Worm (Caenorhabditis elegans) whole organism, young adult: ENCODE data around the gene tra-2.

Experiments used
- B0035.1 ChIP-seq: sonication (generic microtip); optimal IDR thresholded peaks from 2 replicates; lab custom pipeline; 2016; ENCODE audit warnings: missing genetic modification characterization, mild to moderate bottlenecking, missing compliant biosample characterization, missing genotype, missing genetic modification reagents
- B0261.1 ChIP-seq: sonication (generic microtip); optimal IDR thresholded peaks from 2 replicates; lab custom pipeline; 2016; ENCODE audit warnings: mild to moderate bottlenecking, missing genetic modification characterization, moderate library complexity, missing compliant biosample characterization
- B0336.3 ChIP-seq: fragments of 200-800 bp; sonication (Bioruptor generic); IDR thresholded peaks from 2 replicates; pipeline ENCODE4 v1.3.6; 2022; ENCODE audit warnings: missing genetic modification characterization, missing compliant biosample characterization
- C06A6.2 ChIP-seq: fragments of 200-800 bp; sonication (Bioruptor generic); conservative IDR thresholded peaks from 2 replicates; pipeline ENCODE4 v1.3.6; 2022; ENCODE audit warnings: missing genetic modification characterization, missing compliant biosample characterization
- F22D6.2 ChIP-seq: sonication (generic microtip); optimal IDR thresholded peaks from 2 replicates; lab custom pipeline; 2016; ENCODE audit warnings: mild to moderate bottlenecking, missing genetic modification characterization, missing compliant biosample characterization
- F37B4.10 ChIP-seq: fragments of 200-800 bp; sonication (Bioruptor generic); IDR thresholded peaks from 2 replicates; pipeline ENCODE4 v1.3.6; 2022; ENCODE audit warnings: missing genetic modification characterization, missing compliant biosample characterization
- F57A8.1 ChIP-seq: fragments of 200-800 bp; sonication (Bioruptor generic); optimal IDR thresholded peaks from 2 replicates; lab custom pipeline; 2018; ENCODE audit warnings: mild to moderate bottlenecking, missing genetic modification characterization, moderate library complexity, missing compliant biosample characterization
- K12H6.12 ChIP-seq: fragments of 200-800 bp; sonication (Bioruptor generic); optimal IDR thresholded peaks from 2 replicates; lab custom pipeline; 2018; ENCODE audit warnings: mild to moderate bottlenecking, missing genetic modification characterization, missing compliant biosample characterization
- T07F8.4 ChIP-seq: sonication (generic microtip); optimal IDR thresholded peaks from 2 replicates; lab custom pipeline; 2016; ENCODE audit warnings: mild to moderate bottlenecking, missing genetic modification characterization, moderate library complexity, missing compliant biosample characterization
- Y53F4B.3 ChIP-seq: fragments of 200-800 bp; sonication (Bioruptor generic); IDR thresholded peaks from 2 replicates; pipeline ENCODE4 v1.3.6; 2022; ENCODE audit warnings: missing genetic modification reagents, missing genetic modification characterization, missing compliant biosample characterization
- Y67H2A.10 ChIP-seq: fragments of 200-800 bp; sonication (Bioruptor generic); conservative IDR thresholded peaks from 2 replicates; pipeline ENCODE4 v1.3.6; 2022; ENCODE audit warnings: missing genetic modification reagents, missing genetic modification characterization, missing compliant biosample characterization
- Y79H2A.3 ChIP-seq: fragments of 200-800 bp; sonication (Bioruptor generic); conservative IDR thresholded peaks from 2 replicates; pipeline ENCODE4 v1.3.6; 2022; ENCODE audit warnings: missing genetic modification reagents, missing genetic modification characterization, missing compliant biosample characterization
- ZK185.1 ChIP-seq: sonication (generic microtip); optimal IDR thresholded peaks from 2 replicates; lab custom pipeline; 2016; ENCODE audit warnings: mild to moderate bottlenecking, missing genetic modification characterization, missing compliant biosample characterization; ENCODE audit not compliant: poor library complexity, severe bottlenecking
- ama-1 ChIP-seq, 3 experiments: fragments of 150-350 bp in 1 of 3; sonication (generic microtip) in 2 of 3; optimal IDR thresholded peaks; 2 replicates each; lab custom pipeline; 2014 to 2018; ENCODE audit warnings: missing biosample characterization in 2 of 3, missing genetic modification characterization in 2 of 3, missing genetic modification reagents in 2 of 3
- atf-7 ChIP-seq: sonication (generic microtip); optimal IDR thresholded peaks from 2 replicates; lab custom pipeline; 2017; ENCODE audit warnings: mild to moderate bottlenecking, missing genetic modification characterization, missing compliant biosample characterization
- attf-5 ChIP-seq: fragments of 200-800 bp; sonication (Bioruptor generic); optimal IDR thresholded peaks from 2 replicates; lab custom pipeline; 2018; ENCODE audit warnings: mild to moderate bottlenecking, missing genetic modification characterization, missing compliant biosample characterization
- ccch-3 ChIP-seq: fragments of 200-800 bp; sonication (Bioruptor generic); optimal IDR thresholded peaks from 2 replicates; lab custom pipeline; 2018; ENCODE audit warnings: mild to moderate bottlenecking, missing genetic modification characterization, missing compliant biosample characterization
- cebp-1 ChIP-seq, 2 experiments: fragments of 200-800 bp in 1 of 2; sonication (Bioruptor generic) in 1 of 2; sonication (generic microtip) in 1 of 2; IDR thresholded peaks in 1 of 2; optimal IDR thresholded peaks in 1 of 2; 2 replicates each; pipeline versions ENCODE4 v1.3.6 to Lab custom; 2017 to 2022; ENCODE audit warnings: missing compliant biosample characterization in 2 of 2, missing genetic modification characterization in 2 of 2, mild to moderate bottlenecking in 1 of 2, missing genetic modification reagents in 1 of 2, moderate library complexity in 1 of 2
- cebp-2 ChIP-seq: fragments of 200-800 bp; sonication (Bioruptor generic); IDR thresholded peaks from 2 replicates; pipeline ENCODE4 v1.3.6; 2022; ENCODE audit warnings: missing genetic modification characterization, missing compliant biosample characterization
- ceh-100 ChIP-seq: fragments of 200-800 bp; sonication (Bioruptor generic); IDR thresholded peaks from 2 replicates; pipeline ENCODE4 v1.3.6; 2022; ENCODE audit warnings: missing genetic modification reagents, missing genetic modification characterization, missing compliant biosample characterization
- ceh-91 ChIP-seq: fragments of 200-800 bp; sonication (Bioruptor generic); IDR thresholded peaks from 2 replicates; pipeline ENCODE4 v1.3.6; 2022; ENCODE audit warnings: missing genetic modification reagents, missing genetic modification characterization, missing compliant biosample characterization
- dox-1 ChIP-seq: fragments of 200-800 bp; sonication (Bioruptor generic); IDR thresholded peaks from 2 replicates; pipeline ENCODE4 v1.3.6; 2022; ENCODE audit warnings: missing genetic modification reagents, missing genetic modification characterization, missing compliant biosample characterization
- dpff-1 ChIP-seq: sonication (generic microtip); optimal IDR thresholded peaks from 2 replicates; lab custom pipeline; 2017; ENCODE audit warnings: mild to moderate bottlenecking, missing genetic modification characterization, missing compliant biosample characterization
- dpl-1 ChIP-seq: fragments of 150-350 bp; optimal IDR thresholded peaks from 2 replicates; lab custom pipeline; 2014; ENCODE audit warnings: missing biosample characterization, missing genetic modification reagents, missing genetic modification characterization
- egl-44 ChIP-seq: fragments of 200-800 bp; sonication (Bioruptor generic); IDR thresholded peaks from 2 replicates; pipeline ENCODE4 v1.3.6; 2022; ENCODE audit warnings: missing genetic modification reagents, missing genetic modification characterization, missing compliant biosample characterization
- ets-4 ChIP-seq: fragments of 200-800 bp; sonication (Bioruptor generic); optimal IDR thresholded peaks from 2 replicates; lab custom pipeline; 2018; ENCODE audit warnings: mild to moderate bottlenecking, missing genetic modification characterization, missing compliant biosample characterization
- hmg-1.2 ChIP-seq: fragments of 200-800 bp; sonication (Bioruptor generic); IDR thresholded peaks from 2 replicates; pipeline ENCODE4 v1.3.6; 2022; ENCODE audit warnings: missing genetic modification reagents, missing genetic modification characterization, missing compliant biosample characterization
- lag-1 ChIP-seq: fragments of 200-800 bp; sonication (Bioruptor generic); IDR thresholded peaks from 2 replicates; pipeline ENCODE4 v1.3.6; 2022; ENCODE audit warnings: missing genetic modification reagents, missing genetic modification characterization, missing compliant biosample characterization
- lin-35 ChIP-seq, 3 experiments: fragments of 150-350 bp in 2 of 3; sonication (generic microtip) in 1 of 3; optimal IDR thresholded peaks; 2 replicates each; lab custom pipeline; 2014 to 2018; ENCODE audit warnings: missing biosample characterization in 3 of 3, missing genetic modification characterization in 3 of 3, missing genetic modification reagents in 3 of 3
- lin-40 ChIP-seq: sonication (generic microtip); optimal IDR thresholded peaks from 2 replicates; lab custom pipeline; 2016; ENCODE audit warnings: missing genetic modification characterization, mild to moderate bottlenecking, missing compliant biosample characterization, missing genotype, missing genetic modification reagents
- madf-8 ChIP-seq: fragments of 200-800 bp; sonication (Bioruptor generic); conservative IDR thresholded peaks from 2 replicates; pipeline ENCODE4 v1.3.6; 2022; ENCODE audit warnings: missing genetic modification reagents, missing genetic modification characterization, missing compliant biosample characterization
- mcd-1 ChIP-seq: fragments of 200-800 bp; sonication (Bioruptor generic); IDR thresholded peaks from 2 replicates; pipeline ENCODE4 v1.3.6; 2022; ENCODE audit warnings: missing genetic modification reagents, missing genetic modification characterization, missing compliant biosample characterization
- mes-4 ChIP-seq: sonication (generic microtip); optimal IDR thresholded peaks from 2 replicates; lab custom pipeline; 2016; ENCODE audit warnings: missing genotype, missing genetic modification characterization, missing compliant biosample characterization
- nfya-2 ChIP-seq: fragments of 200-800 bp; sonication (Bioruptor generic); IDR thresholded peaks from 2 replicates; pipeline ENCODE4 v1.3.6; 2022; ENCODE audit warnings: missing genetic modification reagents, missing genetic modification characterization, missing compliant biosample characterization
- nfyb-1 ChIP-seq: fragments of 200-800 bp; sonication (Bioruptor generic); IDR thresholded peaks from 2 replicates; pipeline ENCODE4 v1.3.6; 2022; ENCODE audit warnings: missing genetic modification reagents, missing genetic modification characterization, missing compliant biosample characterization
- nhr-179 ChIP-seq: sonication (generic microtip); optimal IDR thresholded peaks from 2 replicates; lab custom pipeline; 2016; ENCODE audit warnings: mild to moderate bottlenecking, missing genetic modification characterization, missing compliant biosample characterization
- nhr-27 ChIP-seq: fragments of 200-800 bp; sonication (Bioruptor generic); optimal IDR thresholded peaks from 2 replicates; lab custom pipeline; 2018; ENCODE audit warnings: mild to moderate bottlenecking, missing genetic modification characterization, moderate library complexity, missing compliant biosample characterization
- nhr-80 ChIP-seq: sonication (generic microtip); optimal IDR thresholded peaks from 2 replicates; lab custom pipeline; 2016; ENCODE audit warnings: missing genetic modification characterization, missing compliant biosample characterization
- pbrm-1 ChIP-seq: fragments of 200-800 bp; sonication (Bioruptor generic); IDR thresholded peaks from 2 replicates; pipeline ENCODE4 v1.3.6; 2022; ENCODE audit warnings: missing genetic modification reagents, missing genetic modification characterization, missing compliant biosample characterization
- rcor-1 ChIP-seq: fragments of 200-800 bp; sonication (Bioruptor generic); IDR thresholded peaks from 2 replicates; pipeline ENCODE4 v1.3.6; 2022; ENCODE audit warnings: missing genetic modification reagents, missing genetic modification characterization, missing compliant biosample characterization
- somi-1 ChIP-seq: fragments of 200-800 bp; sonication (Bioruptor generic); optimal IDR thresholded peaks from 2 replicates; lab custom pipeline; 2018; ENCODE audit warnings: mild to moderate bottlenecking, missing genetic modification characterization, missing compliant biosample characterization
- sptf-2 ChIP-seq: fragments of 200-800 bp; sonication (Bioruptor generic); optimal IDR thresholded peaks from 2 replicates; lab custom pipeline; 2018; ENCODE audit warnings: mild to moderate bottlenecking, missing genetic modification characterization, missing compliant biosample characterization
- tbp1 ChIP-seq: fragments of 200-800 bp; sonication (Bioruptor generic); optimal IDR thresholded peaks from 2 replicates; lab custom pipeline; 2018; ENCODE audit warnings: mild to moderate bottlenecking, missing genetic modification characterization, missing compliant biosample characterization
- tlf-1 ChIP-seq: fragments of 200-800 bp; sonication (Bioruptor generic); optimal IDR thresholded peaks from 2 replicates; lab custom pipeline; 2018; ENCODE audit warnings: mild to moderate bottlenecking, missing genetic modification characterization, missing compliant biosample characterization
- unc-130 ChIP-seq: sonication (generic microtip); optimal IDR thresholded peaks from 2 replicates; lab custom pipeline; 2016; ENCODE audit warnings: missing genetic modification reagents, missing genetic modification characterization, missing compliant biosample characterization
- unc-62 ChIP-seq: fragments of 150-350 bp; optimal IDR thresholded peaks from 2 replicates; lab custom pipeline; 2014; ENCODE audit warnings: missing biosample characterization, missing genetic modification reagents, missing genetic modification characterization
- ztf-25 ChIP-seq: fragments of 200-800 bp; sonication (Bioruptor generic); IDR thresholded peaks from 2 replicates; pipeline ENCODE4 v1.3.6; 2022; ENCODE audit warnings: missing genetic modification reagents, missing genetic modification characterization, missing compliant biosample characterization
- ztf-26 ChIP-seq: sonication (generic microtip); optimal IDR thresholded peaks from 2 replicates; lab custom pipeline; 2017; ENCODE audit warnings: missing genetic modification characterization, missing compliant biosample characterization
- ztf-28 ChIP-seq: fragments of 200-800 bp; sonication (Bioruptor generic); IDR thresholded peaks from 2 replicates; pipeline ENCODE4 v1.3.6; 2022; ENCODE audit warnings: missing genetic modification reagents, missing genetic modification characterization, missing compliant biosample characterization

tra-2 gene

DNA sequence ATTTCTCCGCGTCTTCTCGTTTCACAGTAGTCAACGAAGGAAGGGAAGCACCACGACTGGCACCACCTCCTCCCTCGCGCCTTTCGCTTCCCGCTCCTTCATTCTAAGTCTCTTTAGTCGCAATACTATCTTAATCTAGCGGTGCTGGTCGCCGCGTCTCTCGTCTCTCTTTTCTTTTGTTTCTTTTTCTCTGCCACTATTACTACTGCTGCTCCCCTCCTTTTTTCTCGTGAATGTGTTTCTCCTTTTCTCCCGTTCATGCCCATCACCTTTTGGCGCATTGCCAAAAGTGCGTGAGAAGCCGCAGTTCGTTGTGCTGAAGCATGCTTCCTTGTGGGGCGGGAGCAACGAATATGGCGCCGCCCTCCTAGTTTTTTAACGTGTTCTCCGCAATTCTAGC is 39.0 kb downstream of the tra-2 start (continued):
- no peak for TF ChIP-seq B0035.1 (tag; lab: Kevin White, UChicago)
- TF ChIP-seq egl-44 (GFP tag; lab: Robert Waterston, UW) = no peak
- TF ChIP-seq rcor-1 = 0 out of 2 replicates have a peak, but pooled peaks have one; percentile 30
- no peak for TF ChIP-seq ama-1 (optimal IDR thresholded peaks at IDR 0.05; lab: Kevin White, UChicago)
- no peak for TF ChIP-seq ama-1 (GFP tag; optimal IDR thresholded peaks at IDR 0.05; lab: Kevin White, UChicago)
- TF ChIP-seq lin-35 (GFP tag; optimal IDR thresholded peaks at IDR 0.05; lab: Kevin White, UChicago) = no peak
- no peak for TF ChIP-seq cebp-2 (GFP tag; lab: Robert Waterston, UW)
- TF ChIP-seq unc-130 = no peak
- TF ChIP-seq B0336.3 (GFP tag; lab: Robert Waterston, UW) = no peak
- no peak for TF ChIP-seq tlf-1
- no peak for TF ChIP-seq dpff-1 (tag; lab: Kevin White, UChicago)
- TF ChIP-seq unc-62 = no peak
- no peak for TF ChIP-seq Y67H2A.10 (GFP tag; lab: Robert Waterston, UW)
- no peak for TF ChIP-seq F37B4.10 (GFP tag; lab: Robert Waterston, UW)
- TF ChIP-seq dpl-1 (GFP tag; lab: Kevin White, UChicago) = no peak
- TF ChIP-seq ztf-25 (GFP tag; lab: Robert Waterston, UW) = no peak
- no peak for TF ChIP-seq T07F8.4 (tag; lab: Kevin White, UChicago)
- TF ChIP-seq nfya-2 (GFP tag; lab: Robert Waterston, UW) = no peak
- no peak for TF ChIP-seq ccch-3 (GFP tag; lab: Kevin White, UChicago)
- TF ChIP-seq mes-4 (tag; lab: Kevin White, UChicago) = no peak
- TF ChIP-seq dox-1 (GFP tag; lab: Robert Waterston, UW) = peak; percentile 68; the same call in 1 of the 2 replicates
- no peak for TF ChIP-seq Y53F4B.3
- no peak for TF ChIP-seq C06A6.2 (GFP tag; lab: Robert Waterston, UW)
- TF ChIP-seq ztf-26 (tag; lab: Kevin White, UChicago) = no peak
- TF ChIP-seq mcd-1 (GFP tag; lab: Robert Waterston, UW) = peak; percentile 52
- no peak for TF ChIP-seq nhr-27 (tag; lab: Kevin White, UChicago)
- TF ChIP-seq K12H6.12 (tag; lab: Kevin White, UChicago) = peak; percentile 66
- no peak for TF ChIP-seq cebp-1 (GFP tag; IDR thresholded peaks at IDR 0.05; lab: Robert Waterston, UW)
- peak; percentile 76 for TF ChIP-seq cebp-1 (tag; optimal IDR thresholded peaks at IDR 0.05; lab: Kevin White, UChicago)
- TF ChIP-seq ceh-100 = no peak
- TF ChIP-seq pbrm-1 (GFP tag; lab: Robert Waterston, UW) = peak; percentile 39; the same call in 1 of the 2 replicates
- TF ChIP-seq lin-40 (tag; lab: Kevin White, UChicago) = peak; percentile 74
- no peak for TF ChIP-seq F22D6.2 (tag; lab: Kevin White, UChicago)
- TF ChIP-seq nfyb-1 (GFP tag; lab: Robert Waterston, UW) = peak; percentile 46; the same call in 1 of the 2 replicates
- no peak for TF ChIP-seq tbp1 (GFP tag; lab: Kevin White, UChicago)
- TF ChIP-seq ceh-91 (GFP tag; lab: Robert Waterston, UW) = no peak
- peak; percentile 39 for TF ChIP-seq ets-4 (GFP tag; lab: Kevin White, UChicago)
- TF ChIP-seq lag-1 (GFP tag; lab: Robert Waterston, UW) = no peak
- TF ChIP-seq ztf-28 (GFP tag; lab: Robert Waterston, UW) = no peak
- no peak for TF ChIP-seq sptf-2
- no peak for TF ChIP-seq B0261.1 (tag; lab: Kevin White, UChicago)
- no peak for TF ChIP-seq madf-8 (GFP tag; lab: Robert Waterston, UW)
- peak; percentile 73 for TF ChIP-seq attf-5
- TF ChIP-seq atf-7 = peak; percentile 47
- peak; percentile 8 for TF ChIP-seq ZK185.1
- TF ChIP-seq nhr-179 = no peak
- TF ChIP-seq Y79H2A.3 (GFP tag; lab: Robert Waterston, UW) = no peak
- no peak for TF ChIP-seq F57A8.1
- no peak for TF ChIP-seq somi-1 (GFP tag; lab: Kevin White, UChicago)
- TF ChIP-seq hmg-1.2 (GFP tag; lab: Robert Waterston, UW) = peak; percentile 89
- TF ChIP-seq nhr-80 (tag; lab: Kevin White, UChicago) = peak; percentile 95
